Worm (Caenorhabditis elegans) whole organism, L3 larva: Measurements from ENCODE around the gene M02H5.8.

Experiments
- ZK546.5 ChIP-seq: sonication (generic microtip); optimal IDR thresholded peaks from 2 replicates; lab custom pipeline; 2017; ENCODE audit warnings: missing biosample characterization, missing genetic modification characterization
- aly-2 ChIP-seq: fragments of 150-350 bp; optimal IDR thresholded peaks from 2 replicates; lab custom pipeline; 2014; ENCODE audit warnings: missing biosample characterization, missing genetic modification characterization
- ama-1 ChIP-seq: fragments of 150-350 bp; optimal IDR thresholded peaks from 2 replicates; lab custom pipeline; 2018
- ceh-28 ChIP-seq: fragments of 150-350 bp; optimal IDR thresholded peaks from 2 replicates; lab custom pipeline; 2014; ENCODE audit warnings: missing biosample characterization, missing genetic modification reagents, missing genetic modification characterization
- daf-12 ChIP-seq: fragments of 150-350 bp; optimal IDR thresholded peaks from 2 replicates; lab custom pipeline; 2014; ENCODE audit warnings: missing biosample characterization, missing genetic modification reagents, missing genetic modification characterization
- egl-5 ChIP-seq: fragments of 150-350 bp; optimal IDR thresholded peaks from 2 replicates; lab custom pipeline; 2017; ENCODE audit warnings: missing biosample characterization, missing genetic modification reagents, missing genetic modification characterization, inconsistent platforms
- elt-1 ChIP-seq: fragments of 150-350 bp; optimal IDR thresholded peaks from 2 replicates; lab custom pipeline; 2014; ENCODE audit warnings: missing biosample characterization, missing genetic modification characterization
- elt-2 ChIP-seq: sonication (generic microtip); optimal IDR thresholded peaks from 2 replicates; lab custom pipeline; 2016; ENCODE audit warnings: missing genetic modification reagents, mild to moderate bottlenecking, missing genetic modification characterization, missing compliant biosample characterization
- elt-3 ChIP-seq, 3 experiments: fragments of 150-350 bp in 1 of 3; sonication (generic microtip) in 2 of 3; optimal IDR thresholded peaks; 2 replicates in 2 of 3; 4 replicates in 1 of 3; lab custom pipeline; 2014 to 2017; ENCODE audit warnings: missing biosample characterization in 3 of 3, missing genetic modification characterization in 3 of 3
- fkh-2 ChIP-seq: fragments of 150-350 bp; optimal IDR thresholded peaks from 2 replicates; lab custom pipeline; 2014; ENCODE audit warnings: missing biosample characterization, missing genetic modification reagents, missing genetic modification characterization
- fos-1 ChIP-seq: fragments of 150-350 bp; optimal IDR thresholded peaks from 2 replicates; lab custom pipeline; 2014; ENCODE audit warnings: missing biosample characterization, missing genetic modification characterization
- hmg-11 ChIP-seq: sonication (generic microtip); optimal IDR thresholded peaks from 2 replicates; lab custom pipeline; 2016; ENCODE audit warnings: missing genetic modification characterization, missing compliant biosample characterization
- jun-1 ChIP-seq: fragments of 150-350 bp; optimal IDR thresholded peaks from 2 replicates; lab custom pipeline; 2014; ENCODE audit warnings: missing biosample characterization, missing genetic modification reagents, missing genetic modification characterization
- lsy-12 ChIP-seq: sonication (generic microtip); optimal IDR thresholded peaks from 2 replicates; lab custom pipeline; 2016; ENCODE audit warnings: mild to moderate bottlenecking, missing genetic modification characterization, missing compliant biosample characterization
- mdl-1 ChIP-seq: fragments of 150-350 bp; optimal IDR thresholded peaks from 2 replicates; lab custom pipeline; 2014; ENCODE audit warnings: missing biosample characterization, missing genetic modification characterization
- nhr-11 ChIP-seq: fragments of 150-350 bp; optimal IDR thresholded peaks from 2 replicates; lab custom pipeline; 2014; ENCODE audit warnings: missing biosample characterization, missing genetic modification characterization
- nhr-12 ChIP-seq: fragments of 150-350 bp; optimal IDR thresholded peaks from 2 replicates; lab custom pipeline; 2014; ENCODE audit warnings: missing biosample characterization, missing genetic modification characterization
- nhr-23 ChIP-seq: fragments of 150-350 bp; optimal IDR thresholded peaks from 2 replicates; lab custom pipeline; 2014; ENCODE audit warnings: missing biosample characterization, missing genetic modification reagents, missing genetic modification characterization
- nhr-237 ChIP-seq: fragments of 150-350 bp; optimal IDR thresholded peaks from 2 replicates; lab custom pipeline; 2014; ENCODE audit warnings: missing biosample characterization, missing genetic modification characterization
- nhr-25 ChIP-seq: sonication (generic microtip); optimal IDR thresholded peaks from 2 replicates; lab custom pipeline; 2017; ENCODE audit warnings: missing biosample characterization, missing genetic modification characterization
- nhr-28 ChIP-seq: fragments of 150-350 bp; optimal IDR thresholded peaks from 2 replicates; lab custom pipeline; 2014; ENCODE audit warnings: missing biosample characterization, missing genetic modification characterization
- nhr-43 ChIP-seq: sonication (generic microtip); optimal IDR thresholded peaks from 2 replicates; lab custom pipeline; 2016; ENCODE audit warnings: mild to moderate bottlenecking, missing genetic modification characterization, missing compliant biosample characterization; ENCODE audit not compliant: poor library complexity, severe bottlenecking
- nhr-67 ChIP-seq: fragments of 150-350 bp; optimal IDR thresholded peaks from 2 replicates; lab custom pipeline; 2014; ENCODE audit warnings: missing biosample characterization, missing genetic modification characterization
- nhr-77 ChIP-seq: fragments of 150-350 bp; optimal IDR thresholded peaks from 2 replicates; lab custom pipeline; 2014; ENCODE audit warnings: missing biosample characterization, missing genetic modification characterization
- pha-4 ChIP-seq: fragments of 150-350 bp; optimal IDR thresholded peaks from 2 replicates; lab custom pipeline; 2014; ENCODE audit warnings: missing biosample characterization, missing genetic modification reagents, missing genetic modification characterization
- pqm-1 ChIP-seq: fragments of 150-350 bp; optimal IDR thresholded peaks from 2 replicates; lab custom pipeline; 2017; ENCODE audit warnings: missing biosample characterization, missing genetic modification characterization, inconsistent platforms
- skn-1 ChIP-seq: fragments of 150-350 bp; optimal IDR thresholded peaks from 2 replicates; lab custom pipeline; 2014; ENCODE audit warnings: missing biosample characterization, missing genetic modification characterization
- snpc-4 ChIP-seq: fragments of 150-350 bp; optimal IDR thresholded peaks from 2 replicates; lab custom pipeline; 2014; ENCODE audit warnings: missing biosample characterization, missing genetic modification characterization
- tbx-2 ChIP-seq: sonication (generic microtip); optimal IDR thresholded peaks from 2 replicates; lab custom pipeline; 2016; ENCODE audit warnings: mild to moderate bottlenecking, missing genetic modification characterization, missing compliant biosample characterization
- unc-39 ChIP-seq: sonication (generic microtip); optimal IDR thresholded peaks from 4 replicates; lab custom pipeline; 2017; ENCODE audit warnings: missing biosample characterization, missing genetic modification characterization
- ztf-4 ChIP-seq: fragments of 150-350 bp; optimal IDR thresholded peaks from 2 replicates; lab custom pipeline; 2014; ENCODE audit warnings: missing biosample characterization, missing genetic modification characterization

The M02H5.8 gene

ce11 chrV:484285-484890 lies 34.6 kb downstream of the M02H5.8 start, which contains the start of gene nhr-212 (continued):
- TF ChIP-seq ceh-28 (peak; percentile 57), nhr-23 (tag; lab: Kevin White, UChicago) (peak; percentile 27)

DNA sequence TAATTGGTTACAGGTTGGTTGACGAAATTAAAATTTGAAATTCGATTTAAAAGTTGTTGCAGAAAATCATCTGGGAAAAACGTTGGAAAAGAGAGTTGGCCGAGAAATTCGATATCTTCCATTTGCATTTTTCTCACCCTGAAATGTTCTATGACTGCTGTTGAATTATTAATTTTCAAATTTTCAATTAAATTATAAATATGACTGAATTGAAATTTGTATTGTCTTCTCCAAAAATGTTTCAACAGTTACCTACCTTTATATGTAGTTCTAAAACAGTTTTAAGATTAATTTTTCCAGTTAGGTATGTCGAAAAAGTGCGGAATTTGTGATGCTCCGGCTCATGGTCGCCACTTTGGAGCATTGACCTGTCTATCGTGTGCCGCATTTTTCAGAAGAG lies 36.9 kb downstream of the M02H5.8 start, which contains the start of gene nhr-211:
nhr-211 (plus strand) TSS at position 301 of the 400 bp plus-strand sequence.
- TF ChIP-seq fos-1 (tag; lab: Kevin White, UChicago) (no peak), nhr-11 (tag; lab: Kevin White, UChicago) (no peak), nhr-12 (no peak), aly-2 (no peak), daf-12 (no peak), skn-1 (no peak)

DNA sequence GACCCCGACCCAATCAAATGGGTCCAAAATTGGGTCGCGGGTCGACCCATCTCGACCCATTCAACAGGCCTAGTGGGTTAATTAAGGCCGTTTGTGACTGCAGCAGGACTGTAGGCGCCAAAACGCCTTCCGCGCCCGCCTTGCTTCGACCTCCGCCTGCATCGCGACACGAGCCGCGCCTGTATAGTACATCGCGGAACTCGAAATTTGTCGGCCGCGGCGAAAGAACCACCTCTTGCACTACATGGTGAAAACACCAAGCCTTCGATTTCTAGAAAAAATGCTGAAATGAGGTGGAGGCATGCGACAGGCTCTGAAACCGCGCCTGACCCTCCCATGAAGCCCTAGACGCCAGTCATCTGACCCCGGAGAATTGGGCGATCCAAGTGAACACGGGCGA lies 38.2 kb downstream of the M02H5.8 start:
- no peak for TF ChIP-seq jun-1 (tag; lab: Kevin White, UChicago)
- no peak for TF ChIP-seq snpc-4 (tag; lab: Kevin White, UChicago)
- no peak for TF ChIP-seq nhr-77 (tag; lab: Kevin White, UChicago)
- TF ChIP-seq hmg-11: no peak
- TF ChIP-seq fkh-2: no peak
- no peak for TF ChIP-seq lsy-12 (tag; lab: Kevin White, UChicago)
- TF ChIP-seq nhr-67 (tag; lab: Kevin White, UChicago): no peak
- TF ChIP-seq, all 47 proteins: peak for 0

DNA sequence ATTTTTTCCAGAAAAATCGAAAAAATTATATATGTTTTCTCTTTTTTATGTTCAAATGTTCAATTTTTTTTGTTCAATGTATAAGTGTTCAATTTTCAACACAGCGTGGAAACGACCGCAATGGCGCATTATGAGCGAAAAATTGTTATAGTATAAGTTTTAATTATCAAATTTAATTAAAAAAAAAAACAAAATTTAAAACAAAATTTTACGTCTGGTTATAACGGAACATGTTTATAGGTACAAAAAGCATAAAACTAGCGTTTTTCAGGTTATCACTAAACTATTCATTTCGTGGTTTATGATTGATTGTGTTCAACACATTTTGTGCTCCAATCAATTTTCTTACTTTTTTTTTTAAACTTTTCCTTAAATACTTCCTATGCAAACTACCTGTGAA lies 39.5 kb downstream of the M02H5.8 start, which contains the start of gene nhr-106:
nhr-106 (plus strand) TSS at position 301 of the 400 bp plus-strand sequence.
- TF ChIP-seq pqm-1 (tag; lab: Kevin White, UChicago) (peak; percentile 6), elt-2 (tag; lab: Kevin White, UChicago) (peak; percentile 39), fkh-2 (no peak)
- TF ChIP-seq, all 47 proteins: peak for 2

DNA sequence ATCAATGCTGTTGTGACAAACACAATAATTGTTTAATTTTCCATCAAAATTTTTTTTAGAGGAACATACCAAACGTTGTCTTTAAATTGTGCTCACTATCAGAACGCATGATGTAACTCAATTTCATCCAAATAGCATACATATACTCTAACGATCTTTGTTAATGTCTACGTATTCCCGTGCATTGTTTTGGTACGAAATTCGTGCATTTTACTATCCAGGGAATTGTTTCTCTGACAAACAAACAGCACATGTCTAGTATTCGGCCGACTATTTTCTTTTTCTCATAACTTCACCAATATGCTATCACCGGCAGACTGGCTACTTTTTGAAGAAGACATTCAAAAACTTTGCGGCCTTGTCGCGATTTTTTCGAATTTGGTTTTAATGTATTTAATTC lies 41.7 kb downstream of the M02H5.8 start, which contains the start of gene str-196:
str-196 (plus strand) TSS at position 301 of the 400 bp plus-strand sequence.
- TF ChIP-seq elt-2 (tag; lab: Kevin White, UChicago) (no peak), elt-1 (no peak), ztf-4 (tag; lab: Kevin White, UChicago) (no peak), mdl-1 (tag; lab: Kevin White, UChicago) (no peak), nhr-237 (tag; lab: Kevin White, UChicago) (no peak), nhr-43 (tag; lab: Kevin White, UChicago) (no peak), ama-1 (no peak), unc-39 (no peak), tbx-2 (no peak), egl-5 (tag; lab: Kevin White, UChicago) (no peak), nhr-25 (no peak), jun-1 (tag; lab: Kevin White, UChicago) (no peak)
- TF ChIP-seq, all 47 proteins: peak for 0

DNA sequence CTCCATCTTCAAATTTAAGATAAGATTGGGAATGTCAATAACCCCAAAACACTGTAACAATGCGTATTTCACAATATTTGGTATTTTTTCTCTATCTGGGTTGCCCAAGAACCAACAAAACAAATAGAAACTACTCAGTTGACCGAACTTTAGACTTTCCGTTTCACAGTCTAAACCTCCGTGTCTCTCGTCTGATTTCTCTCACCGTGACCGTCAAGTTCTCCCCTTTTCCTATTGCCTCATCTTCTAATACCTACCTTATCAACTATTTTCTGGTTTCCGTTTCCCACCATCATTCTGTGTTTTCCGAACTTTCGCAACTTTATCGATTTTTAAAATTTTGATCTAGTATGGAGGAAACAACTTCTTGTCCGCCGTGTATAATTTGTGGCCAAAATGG lies 44.5 kb downstream of the M02H5.8 start, which contains the start of gene nhr-131:
nhr-131 (plus strand) TSS at position 87 of the 400 bp plus-strand sequence.
- TF ChIP-seq elt-2 (tag; lab: Kevin White, UChicago) (peak; percentile 70), pha-4 (tag; lab: Kevin White, UChicago) (peak; percentile 47), unc-39 (no peak), nhr-23 (tag; lab: Kevin White, UChicago) (peak; percentile 30), jun-1 (tag; lab: Kevin White, UChicago) (peak; percentile 40), pqm-1 (tag; lab: Kevin White, UChicago) (peak; percentile 30), ceh-28 (peak; percentile 66), fkh-2 (no peak), elt-3 (tag; optimal IDR thresholded peaks at IDR 0.05; lab: Kevin White, UChicago) (peak in 2 of 3 experiments; percentile 33 to 43)

- TF ChIP-seq ZK546.5 (tag; lab: Kevin White, UChicago) (no peak), nhr-77 (tag; lab: Kevin White, UChicago) (no peak), nhr-28 (tag; lab: Kevin White, UChicago) (no peak), aly-2 (no peak), mdl-1 (tag; lab: Kevin White, UChicago) (no peak), elt-3 (tag; optimal IDR thresholded peaks at IDR 0.05; lab: Kevin White, UChicago) (no peak), elt-2 (tag; lab: Kevin White, UChicago) (no peak), fos-1 (tag; lab: Kevin White, UChicago) (no peak)
These were observed 47.6 kb downstream of the M02H5.8 start, which contains the start of gene T01G6.1 for ce11 chrV:497399-497798. TSS of gene T01G6.1 (plus strand) at chrV:497699.
